Worm (Caenorhabditis elegans) whole organism, late embryonic: Measurements from ENCODE around the gene mrps-28.
A peak's percentile ranks its signal among the peaks of the same experiment; 100 is the strongest.

Experiments used
- C08G9.2 ChIP-seq: sonication (generic microtip); optimal IDR thresholded peaks from 2 replicates; lab custom pipeline; 2016; ENCODE audit warnings: mild to moderate bottlenecking, missing genetic modification characterization, moderate library complexity, missing compliant biosample characterization
- F13H6.1 ChIP-seq: sonication (generic microtip); optimal IDR thresholded peaks from 2 replicates; lab custom pipeline; 2016; ENCODE audit warnings: missing genetic modification characterization, missing compliant biosample characterization
- K09A11.1 ChIP-seq: sonication (generic microtip); optimal IDR thresholded peaks from 2 replicates; lab custom pipeline; 2017; ENCODE audit warnings: antibody characterized with exemption, mild to moderate bottlenecking, missing genetic modification characterization, missing compliant biosample characterization; ENCODE audit not compliant: insufficient read depth
- T23F11.4 ChIP-seq: fragments of 200-800 bp; sonication (Bioruptor generic); optimal IDR thresholded peaks from 2 replicates; lab custom pipeline; 2018; ENCODE audit warnings: mild to moderate bottlenecking, missing genetic modification characterization, missing compliant biosample characterization
- ahr-1 ChIP-seq: sonication (generic microtip); optimal IDR thresholded peaks from 2 replicates; lab custom pipeline; 2016; ENCODE audit warnings: missing genetic modification characterization, missing compliant biosample characterization
- ama-1 ChIP-seq: fragments of 150-350 bp; optimal IDR thresholded peaks from 2 replicates; lab custom pipeline; 2014
- ceh-18 ChIP-seq: sonication (generic microtip); optimal IDR thresholded peaks from 2 replicates; lab custom pipeline; 2016; ENCODE audit warnings: missing genetic modification characterization, missing compliant biosample characterization
- ceh-19 ChIP-seq: fragments of 200-800 bp; sonication (Bioruptor generic); optimal IDR thresholded peaks from 2 replicates; lab custom pipeline; 2018; ENCODE audit warnings: mild to moderate bottlenecking, missing genetic modification characterization, missing compliant biosample characterization
- ceh-2 ChIP-seq: sonication (generic microtip); optimal IDR thresholded peaks from 2 replicates; lab custom pipeline; 2016; ENCODE audit warnings: missing genotype, missing genetic modification characterization, missing compliant biosample characterization
- ceh-24 ChIP-seq: sonication (generic microtip); optimal IDR thresholded peaks from 2 replicates; lab custom pipeline; 2016; ENCODE audit warnings: mild to moderate bottlenecking, missing genetic modification characterization, missing compliant biosample characterization
- ceh-30 ChIP-seq: fragments of 150-350 bp; optimal IDR thresholded peaks from 2 replicates; lab custom pipeline; 2014; ENCODE audit warnings: missing biosample characterization, missing genetic modification characterization
- ceh-31 ChIP-seq: sonication (generic microtip); optimal IDR thresholded peaks from 2 replicates; lab custom pipeline; 2016; ENCODE audit warnings: missing genetic modification characterization, missing compliant biosample characterization
- ceh-34 ChIP-seq: sonication (generic microtip); optimal IDR thresholded peaks from 2 replicates; lab custom pipeline; 2016; ENCODE audit warnings: mild to moderate bottlenecking, missing genetic modification characterization, missing compliant biosample characterization
- ceh-6 ChIP-seq: fragments of 200-800 bp; sonication (Bioruptor generic); optimal IDR thresholded peaks from 2 replicates; lab custom pipeline; 2018; ENCODE audit warnings: mild to moderate bottlenecking, missing genetic modification characterization, missing compliant biosample characterization
- ceh-9 ChIP-seq: sonication (generic microtip); optimal IDR thresholded peaks from 2 replicates; lab custom pipeline; 2016; ENCODE audit warnings: mild to moderate bottlenecking, missing genetic modification characterization, inconsistent platforms, missing compliant biosample characterization
- che-1 ChIP-seq: sonication (generic microtip); optimal IDR thresholded peaks from 2 replicates; lab custom pipeline; 2016; ENCODE audit warnings: mild to moderate bottlenecking, missing genetic modification characterization, missing compliant biosample characterization
- dve-1 ChIP-seq: sonication (generic microtip); optimal IDR thresholded peaks from 2 replicates; lab custom pipeline; 2017; ENCODE audit warnings: antibody characterized with exemption, mild to moderate bottlenecking, missing genetic modification characterization, missing compliant biosample characterization
- elt-2 ChIP-seq: sonication (generic microtip); optimal IDR thresholded peaks from 2 replicates; lab custom pipeline; 2016; ENCODE audit warnings: missing genetic modification reagents, missing genetic modification characterization, missing compliant biosample characterization
- fax-1 ChIP-seq: sonication (generic microtip); optimal IDR thresholded peaks from 2 replicates; lab custom pipeline; 2016; ENCODE audit warnings: missing genotype, missing genetic modification characterization, missing compliant biosample characterization
- fkh-6 ChIP-seq: sonication (generic microtip); optimal IDR thresholded peaks from 2 replicates; lab custom pipeline; 2016; ENCODE audit warnings: missing genetic modification characterization, missing compliant biosample characterization
- hlh-13 ChIP-seq: fragments of 200-800 bp; sonication (Bioruptor generic); optimal IDR thresholded peaks from 2 replicates; lab custom pipeline; 2018; ENCODE audit warnings: mild to moderate bottlenecking, missing genetic modification characterization, missing compliant biosample characterization
- hlh-15 ChIP-seq: sonication (generic microtip); optimal IDR thresholded peaks from 2 replicates; lab custom pipeline; 2016; ENCODE audit warnings: missing genetic modification characterization, missing compliant biosample characterization
- hlh-30 ChIP-seq: sonication (generic microtip); optimal IDR thresholded peaks from 2 replicates; lab custom pipeline; 2017; ENCODE audit warnings: antibody characterized with exemption, missing genetic modification characterization, missing compliant biosample characterization; ENCODE audit not compliant: insufficient read depth
- madf-2 ChIP-seq: sonication (generic microtip); optimal IDR thresholded peaks from 2 replicates; lab custom pipeline; 2017; ENCODE audit warnings: missing genetic modification characterization, missing compliant biosample characterization
- nfya-1 ChIP-seq: sonication (generic microtip); optimal IDR thresholded peaks from 2 replicates; lab custom pipeline; 2017; ENCODE audit warnings: missing genetic modification characterization, mild to moderate bottlenecking, missing compliant biosample characterization, antibody characterized with exemption, moderate library complexity
- nhr-11 ChIP-seq: fragments of 150-350 bp; optimal IDR thresholded peaks from 2 replicates; lab custom pipeline; 2014; ENCODE audit warnings: missing biosample characterization, missing genetic modification characterization
- pax-1 ChIP-seq: fragments of 150-350 bp; optimal IDR thresholded peaks from 2 replicates; lab custom pipeline; 2014; ENCODE audit warnings: missing biosample characterization, missing genetic modification characterization
- pha-4 ChIP-seq: fragments of 150-350 bp; optimal IDR thresholded peaks from 2 replicates; lab custom pipeline; 2018; ENCODE audit warnings: missing biosample characterization, missing genetic modification reagents, missing genetic modification characterization
- ref-2 ChIP-seq: sonication (generic microtip); optimal IDR thresholded peaks from 2 replicates; lab custom pipeline; 2016; ENCODE audit warnings: missing genetic modification characterization, missing compliant biosample characterization
- sox-2 ChIP-seq: fragments of 200-800 bp; sonication (Bioruptor generic); IDR thresholded peaks from 2 replicates; pipeline ENCODE4 v1.3.6; 2022; ENCODE audit warnings: missing genetic modification reagents, missing genetic modification characterization, missing compliant biosample characterization
- sox-4 ChIP-seq: sonication (generic microtip); optimal IDR thresholded peaks from 2 replicates; lab custom pipeline; 2017; ENCODE audit warnings: mild to moderate bottlenecking, missing genetic modification characterization, inconsistent platforms, missing compliant biosample characterization
- syd-9 ChIP-seq: sonication (generic microtip); optimal IDR thresholded peaks from 2 replicates; lab custom pipeline; 2016; ENCODE audit warnings: mild to moderate bottlenecking, missing genetic modification characterization, moderate library complexity, missing compliant biosample characterization
- tbx-2 ChIP-seq: sonication (generic microtip); optimal IDR thresholded peaks from 2 replicates; lab custom pipeline; 2016; ENCODE audit warnings: missing genetic modification characterization, missing compliant biosample characterization
- unc-3 ChIP-seq, 2 experiments: fragments of 200-800 bp in 1 of 2; sonication (Bioruptor generic) in 1 of 2; sonication (generic microtip) in 1 of 2; conservative IDR thresholded peaks in 1 of 2; optimal IDR thresholded peaks in 1 of 2; 2 replicates each; pipeline versions ENCODE4 v1.3.6 to Lab custom; 2016 to 2022; ENCODE audit warnings: missing compliant biosample characterization in 2 of 2, missing genetic modification characterization in 2 of 2, missing genetic modification reagents in 1 of 2
- unc-42 ChIP-seq: sonication (generic microtip); optimal IDR thresholded peaks from 2 replicates; lab custom pipeline; 2016; ENCODE audit warnings: missing genotype, missing genetic modification characterization, missing compliant biosample characterization
- unc-55 ChIP-seq: sonication (generic microtip); optimal IDR thresholded peaks from 2 replicates; lab custom pipeline; 2017; ENCODE audit warnings: missing biosample characterization, missing genetic modification reagents, missing genetic modification characterization
- unc-86 ChIP-seq: sonication (generic microtip); optimal IDR thresholded peaks from 2 replicates; lab custom pipeline; 2016; ENCODE audit warnings: missing genetic modification characterization, missing compliant biosample characterization
- zip-5 ChIP-seq: sonication (generic microtip); optimal IDR thresholded peaks from 2 replicates; lab custom pipeline; 2016; ENCODE audit warnings: missing genetic modification characterization, missing compliant biosample characterization
- ztf-16 ChIP-seq: sonication (generic microtip); optimal IDR thresholded peaks from 2 replicates; lab custom pipeline; 2017; ENCODE audit warnings: missing genetic modification characterization, missing compliant biosample characterization

Gene mrps-28

ce11 chrV:19620098-19620497, 23.9 kb upstream of the mrps-28 start:
- TF ChIP-seq nfya-1 (tag; lab: Kevin White, UChicago) (peak; percentile 30), nhr-11 (no peak), hlh-30 (peak; percentile 78), fkh-6 (no peak)

ce11 chrV:19622440-19622914, 21.6 kb upstream of the mrps-28 start, which contains the start of gene Y43F8C.3:
Gene Y43F8C.3 (minus strand): TSS chrV:19622626.
- TF ChIP-seq pha-4 (tag; lab: Kevin White, UChicago), result no peak
- TF ChIP-seq fax-1, result no peak
- TF ChIP-seq madf-2 (tag; lab: Kevin White, UChicago), result no peak
- no peak for TF ChIP-seq zip-5 (tag; lab: Kevin White, UChicago)
- TF ChIP-seq ceh-18, result peak; percentile 51
- TF ChIP-seq ref-2 (tag; lab: Kevin White, UChicago), result no peak
- peak; percentile 3 for TF ChIP-seq ceh-34
- TF ChIP-seq pax-1, result no peak
- peak; percentile 17 for TF ChIP-seq T23F11.4
- no peak for TF ChIP-seq C08G9.2 (tag; lab: Kevin White, UChicago)
- no peak for TF ChIP-seq ceh-30 (tag; lab: Kevin White, UChicago)
- no peak for TF ChIP-seq ceh-9 (tag; lab: Kevin White, UChicago)
- TF ChIP-seq dve-1 (tag; lab: Kevin White, UChicago), result peak; percentile 44
- peak; percentile 21 for TF ChIP-seq hlh-13
- peak; percentile 50 for TF ChIP-seq ceh-6 (GFP tag; lab: Kevin White, UChicago)
- peak; percentile 49 for TF ChIP-seq che-1 (tag; lab: Kevin White, UChicago)
- TF ChIP-seq sox-2 (GFP tag; lab: Robert Waterston, UW), result no peak
- TF ChIP-seq syd-9 (tag; lab: Kevin White, UChicago), result peak; percentile 12
- peak; percentile 72 for TF ChIP-seq ceh-19 (GFP tag; lab: Kevin White, UChicago)
- TF ChIP-seq tbx-2 (tag; lab: Kevin White, UChicago), result peak; percentile 10
- no peak for TF ChIP-seq unc-3 (GFP tag; conservative IDR thresholded peaks at IDR 0.05; lab: Robert Waterston, UW)
- TF ChIP-seq unc-3 (tag; optimal IDR thresholded peaks at IDR 0.05; lab: Kevin White, UChicago), result peak; percentile 5
- TF ChIP-seq elt-2 (tag; lab: Kevin White, UChicago), result peak; percentile 41
- no peak for TF ChIP-seq hlh-15
- TF ChIP-seq sox-4 (tag; lab: Kevin White, UChicago), result no peak
- no peak for TF ChIP-seq ceh-2 (tag; lab: Kevin White, UChicago)
- TF ChIP-seq K09A11.1 (tag; lab: Kevin White, UChicago), result peak; percentile 51
- no peak for TF ChIP-seq ceh-24 (tag; lab: Kevin White, UChicago)
- peak; percentile 46 for TF ChIP-seq hlh-30
- no peak for TF ChIP-seq ahr-1 (tag; lab: Kevin White, UChicago)
- TF ChIP-seq unc-55 (GFP tag; lab: Kevin White, UChicago), result peak; percentile 26
- TF ChIP-seq F13H6.1, result no peak
- no peak for TF ChIP-seq ama-1 (lab: Kevin White, UChicago)
- no peak for TF ChIP-seq unc-42 (tag; lab: Kevin White, UChicago)
- peak; percentile 82 for TF ChIP-seq nfya-1 (tag; lab: Kevin White, UChicago)
- TF ChIP-seq ztf-16 (tag; lab: Kevin White, UChicago), result peak; percentile 20
- peak; percentile 29 for TF ChIP-seq unc-86 (tag; lab: Kevin White, UChicago)
- peak; percentile 13 for TF ChIP-seq ceh-31
